Worm (Caenorhabditis elegans) whole organism, midembryonic: ENCODE measurements around the gene C08E3.15.
"Not testable (repeated sequence)": the region's sequence is repeated elsewhere in the genome, so short reads cannot be mapped to it uniquely, and the experiment has no call there.

Experiments
- T22C8.4 ChIP-seq: fragments of 200-800 bp; sonication (Bioruptor generic); IDR thresholded peaks from 2 replicates; pipeline ENCODE4 v1.3.6; 2022; ENCODE audit warnings: missing genetic modification characterization, missing compliant biosample characterization
- cog-1 ChIP-seq: sonication (generic microtip); optimal IDR thresholded peaks from 2 replicates; lab custom pipeline; 2016; ENCODE audit warnings: missing genetic modification characterization, missing compliant biosample characterization
- flt-1 ChIP-seq: fragments of 200-800 bp; sonication (Bioruptor generic); IDR thresholded peaks from 2 replicates; pipeline ENCODE4 v1.3.6; 2022; ENCODE audit warnings: missing genetic modification characterization, missing compliant biosample characterization
- klf-2 ChIP-seq: fragments of 200-800 bp; sonication (Bioruptor generic); conservative IDR thresholded peaks from 2 replicates; pipeline ENCODE4 v1.3.6; 2022; ENCODE audit warnings: missing genetic modification reagents, missing genetic modification characterization, missing compliant biosample characterization
- med-1 ChIP-seq: sonication (generic microtip); optimal IDR thresholded peaks from 2 replicates; lab custom pipeline; 2017; ENCODE audit warnings: missing genetic modification characterization, mild to moderate bottlenecking, missing compliant biosample characterization, antibody characterized with exemption, missing genetic modification reagents; ENCODE audit not compliant: insufficient read depth
- ref-1 ChIP-seq: fragments of 200-800 bp; sonication (Bioruptor generic); conservative IDR thresholded peaks from 2 replicates; pipeline ENCODE4 v1.3.6; 2022; ENCODE audit warnings: missing genetic modification reagents, missing genetic modification characterization, missing compliant biosample characterization
- tab-1 ChIP-seq: fragments of 200-800 bp; sonication (Bioruptor generic); IDR thresholded peaks from 2 replicates; pipeline ENCODE4 v1.3.6; 2022; ENCODE audit warnings: missing genetic modification characterization, missing compliant biosample characterization
- ztf-23 ChIP-seq: fragments of 200-800 bp; sonication (Bioruptor generic); IDR thresholded peaks from 2 replicates; pipeline ENCODE4 v1.3.6; 2022; ENCODE audit warnings: missing genetic modification reagents, missing genetic modification characterization, missing compliant biosample characterization
- ztf-29 ChIP-seq: fragments of 200-800 bp; sonication (Bioruptor generic); IDR thresholded peaks from 2 replicates; pipeline ENCODE4 v1.3.6; 2022; ENCODE audit warnings: missing genetic modification reagents, missing genetic modification characterization, missing compliant biosample characterization

The C08E3.15 gene

DNA sequence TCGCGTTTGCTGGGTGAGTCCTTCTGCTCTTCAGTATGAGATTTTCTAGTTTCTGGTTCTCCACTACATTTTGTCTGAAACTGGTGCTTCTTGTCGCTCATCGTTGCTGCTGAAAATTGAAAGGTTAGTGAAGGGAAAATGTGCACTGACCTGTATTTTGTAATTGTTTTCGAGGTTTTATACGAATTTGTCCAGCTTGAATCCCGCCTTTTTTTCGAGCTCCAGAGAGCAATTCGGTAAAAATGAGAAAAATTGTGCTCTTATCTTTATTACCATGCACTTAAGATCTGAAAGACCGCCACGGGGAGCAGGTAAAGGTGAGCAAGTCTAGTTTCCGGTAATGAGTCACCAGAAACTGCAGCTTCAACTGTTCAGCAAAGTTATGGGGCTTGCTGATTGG lies at the start of gene C08E3.15:
Gene C08E3.15, minus strand, starts transcription at position 101 of the 400 bp plus-strand sequence.
- TF ChIP-seq ztf-23 (GFP tag; lab: Robert Waterston, UW); med-1; T22C8.4 (GFP tag; lab: Robert Waterston, UW): not testable (repeated sequence)

DNA sequence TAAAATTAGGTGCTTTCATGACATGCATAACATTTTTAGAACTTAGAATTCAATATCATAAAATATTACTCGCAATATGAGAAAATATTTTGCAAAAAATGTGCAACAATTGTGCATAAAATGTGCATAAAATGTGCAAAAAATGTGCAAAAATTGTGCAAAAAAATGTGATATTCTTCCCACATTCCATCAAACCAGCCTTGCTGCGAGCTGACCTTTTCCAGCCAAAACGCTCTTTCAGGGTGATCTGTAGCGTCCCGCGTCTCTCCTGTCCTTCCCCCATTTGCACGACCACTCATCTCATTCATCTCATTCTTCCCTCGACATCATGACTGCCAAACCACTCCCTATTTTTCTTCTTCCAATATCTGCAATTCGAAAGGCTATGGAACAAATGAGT lies 48.4 kb upstream of the C08E3.15 start, which contains the start of gene fbxb-17:
Gene fbxb-17, plus strand, starts transcription at position 301 of the 400 bp plus-strand sequence.
- TF ChIP-seq klf-2 (GFP tag; lab: Robert Waterston, UW): no peak
- TF ChIP-seq ztf-23 (GFP tag; lab: Robert Waterston, UW): no peak
- no peak for TF ChIP-seq ztf-29
- no peak for TF ChIP-seq ref-1
- TF ChIP-seq tab-1 (GFP tag; lab: Robert Waterston, UW): no peak
- TF ChIP-seq cog-1: no peak
- no peak for TF ChIP-seq med-1
- no peak for TF ChIP-seq T22C8.4 (GFP tag; lab: Robert Waterston, UW)
- TF ChIP-seq flt-1 (GFP tag; lab: Robert Waterston, UW): no peak

DNA sequence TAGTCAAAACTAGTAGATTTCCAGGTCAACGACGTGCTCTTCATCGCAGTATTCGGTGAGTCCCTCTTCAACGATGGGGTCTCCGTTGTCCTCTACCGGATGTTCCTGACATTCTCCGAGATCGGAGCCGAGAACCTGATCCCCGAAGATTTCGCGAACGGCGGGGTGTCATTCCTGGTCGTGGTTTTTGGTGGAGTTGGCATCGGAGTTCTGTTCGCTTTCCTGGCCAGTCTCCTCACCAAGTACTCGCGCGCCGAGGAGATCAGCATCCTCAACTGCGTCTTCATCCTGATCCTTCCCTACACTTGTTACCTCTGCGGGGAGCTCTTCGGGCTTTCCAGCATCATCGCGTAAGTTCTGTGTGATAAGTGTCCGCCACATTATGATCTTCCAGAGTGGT lies 45.0 kb upstream of the C08E3.15 start:
- no peak for TF ChIP-seq ref-1
- no peak for TF ChIP-seq ztf-23 (GFP tag; lab: Robert Waterston, UW)
- no peak for TF ChIP-seq T22C8.4 (GFP tag; lab: Robert Waterston, UW)

DNA sequence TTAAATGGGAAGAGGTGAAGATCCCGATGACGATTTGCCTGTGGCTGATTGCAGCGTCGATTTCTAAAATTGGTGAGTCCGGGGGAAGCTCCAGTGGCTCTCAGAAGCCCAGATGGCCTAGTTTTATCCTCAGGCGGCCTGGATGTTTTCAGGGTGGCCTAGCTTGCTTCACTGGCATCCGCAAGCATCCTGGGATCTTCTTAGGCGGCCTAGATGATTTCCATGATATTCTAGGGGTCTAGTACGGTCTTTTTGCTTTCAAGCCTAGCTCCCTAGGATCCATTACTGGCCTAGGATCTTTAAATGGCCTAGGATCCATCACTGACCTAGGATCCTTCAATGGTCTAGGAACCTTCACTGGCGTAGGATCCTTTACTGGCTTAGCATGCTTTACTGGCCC lies 43.3 kb upstream of the C08E3.15 start:
- TF ChIP-seq ztf-23 (GFP tag; lab: Robert Waterston, UW) (no peak), ztf-29 (no peak), med-1 (no peak), T22C8.4 (GFP tag; lab: Robert Waterston, UW) (no peak), klf-2 (GFP tag; lab: Robert Waterston, UW) (no peak), tab-1 (GFP tag; lab: Robert Waterston, UW) (no peak), cog-1 (no peak), flt-1 (GFP tag; lab: Robert Waterston, UW) (no peak), ref-1 (no peak)

DNA sequence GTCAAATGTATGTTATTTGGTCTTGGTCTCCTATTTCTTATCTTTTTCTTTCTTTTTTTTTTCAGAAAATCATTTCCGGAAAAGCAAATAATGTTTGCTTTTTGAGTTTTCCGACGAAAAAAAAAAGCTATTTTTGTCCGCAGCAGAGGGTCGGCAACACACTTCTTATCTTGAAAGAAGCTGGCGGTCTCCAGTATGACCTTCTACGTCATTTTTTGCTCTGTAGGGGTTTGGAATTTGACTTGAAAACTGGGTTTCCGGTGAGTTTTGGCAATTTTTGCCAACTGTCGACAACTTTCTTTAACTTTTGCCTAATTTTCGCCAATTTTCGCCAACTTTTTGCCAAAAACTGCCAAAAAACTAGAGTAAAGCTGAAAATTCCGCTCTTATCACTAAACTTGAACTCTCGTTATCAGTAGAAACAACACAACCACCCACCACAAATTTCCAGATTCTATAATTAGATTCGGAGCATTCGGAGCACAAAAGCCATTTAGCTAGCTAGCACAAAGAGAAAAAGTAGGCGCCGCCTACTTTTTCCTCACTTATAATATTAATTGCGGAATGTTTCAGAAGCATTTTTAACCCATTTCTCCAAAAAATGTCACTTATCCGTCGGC lies 42.7 kb upstream of the C08E3.15 start, which contains the start of gene nhx-6:
Gene nhx-6, plus strand, starts transcription at position 570 of the 620 bp plus-strand sequence.
- TF ChIP-seq flt-1 (GFP tag; lab: Robert Waterston, UW) (no peak), klf-2 (GFP tag; lab: Robert Waterston, UW) (no peak)

DNA sequence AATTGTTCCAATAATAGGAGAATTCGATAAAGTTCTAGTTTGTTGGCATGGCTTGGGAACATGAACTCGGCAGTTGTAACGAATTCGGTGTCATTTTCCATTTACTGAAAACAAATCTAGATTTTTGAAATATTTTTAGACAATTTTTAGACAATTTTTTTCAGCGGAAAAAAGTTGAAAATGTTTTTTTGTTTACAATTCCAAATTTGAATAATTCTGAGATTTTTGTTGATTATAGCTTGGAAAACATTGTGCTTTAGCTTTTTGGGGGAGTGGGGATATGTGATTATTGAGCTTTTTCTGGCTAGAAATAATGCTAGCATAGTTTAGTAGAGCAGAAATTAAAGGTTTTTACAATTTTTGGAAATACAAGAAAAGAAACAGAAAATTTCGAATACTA lies 41.2 kb upstream of the C08E3.15 start, which contains the start of gene srw-97:
Gene srw-97, minus strand, starts transcription at position 101 of the 400 bp plus-strand sequence.
- no peak for TF ChIP-seq klf-2 (GFP tag; lab: Robert Waterston, UW)
- no peak for TF ChIP-seq T22C8.4 (GFP tag; lab: Robert Waterston, UW)
- no peak for TF ChIP-seq flt-1 (GFP tag; lab: Robert Waterston, UW)
- no peak for TF ChIP-seq ztf-23 (GFP tag; lab: Robert Waterston, UW)
- TF ChIP-seq ref-1: no peak
- no peak for TF ChIP-seq tab-1 (GFP tag; lab: Robert Waterston, UW)
- TF ChIP-seq cog-1: no peak
- TF ChIP-seq ztf-29: no peak
- TF ChIP-seq med-1: no peak

DNA sequence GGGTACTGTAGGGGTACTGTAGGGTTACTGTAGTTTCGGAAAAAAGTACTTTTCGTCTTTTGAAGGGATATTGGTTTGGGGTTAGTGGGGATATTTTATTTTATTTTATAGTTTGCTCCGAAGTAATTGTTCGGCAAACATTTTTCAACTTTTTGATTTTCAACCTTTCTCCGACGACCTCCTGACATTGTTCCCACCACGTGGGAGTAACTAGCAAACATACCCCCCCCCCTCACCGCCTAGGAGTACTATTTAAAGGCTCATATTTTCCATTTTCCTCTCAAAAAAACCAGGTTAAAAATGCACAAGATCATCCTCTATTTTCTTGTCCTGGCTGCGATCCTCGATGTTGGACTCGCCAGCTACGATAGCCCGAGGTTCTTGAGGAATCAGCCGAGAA lies 38.3 kb upstream of the C08E3.15 start, which contains the start of gene srlf-29:
Gene srlf-29, plus strand, starts transcription at position 301 of the 400 bp plus-strand sequence.
- TF ChIP-seq med-1 (no peak), klf-2 (GFP tag; lab: Robert Waterston, UW) (no peak), cog-1 (no peak), T22C8.4 (GFP tag; lab: Robert Waterston, UW) (no peak), tab-1 (GFP tag; lab: Robert Waterston, UW) (no peak), flt-1 (GFP tag; lab: Robert Waterston, UW) (no peak), ref-1 (no peak), ztf-23 (GFP tag; lab: Robert Waterston, UW) (no peak), ztf-29 (no peak)

DNA sequence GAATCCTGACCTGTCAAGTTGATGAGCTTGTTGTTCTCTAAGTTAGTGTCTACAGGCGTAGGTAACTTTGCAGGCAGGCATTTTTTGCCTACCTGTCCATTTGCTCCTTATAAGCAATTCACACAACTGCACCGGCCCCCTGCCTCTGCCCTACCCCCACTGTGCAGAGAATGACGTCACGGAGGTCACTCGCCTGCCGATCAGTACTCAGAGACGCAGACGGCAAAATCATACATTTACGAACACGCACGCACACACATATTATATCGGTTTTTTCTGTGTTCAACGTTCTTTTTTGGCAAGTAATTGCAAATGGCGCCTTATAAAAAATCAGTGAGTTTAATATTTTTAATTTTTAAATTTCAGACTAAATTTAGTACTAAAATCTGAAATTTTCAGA lies 35.8 kb upstream of the C08E3.15 start, which contains the start of gene duxl-1:
Gene duxl-1, plus strand, starts transcription at position 184 of the 400 bp plus-strand sequence.
- TF ChIP-seq cog-1: no peak
- 0 out of 2 replicates have a peak, but pooled peaks have one; percentile 17 for TF ChIP-seq ref-1

DNA sequence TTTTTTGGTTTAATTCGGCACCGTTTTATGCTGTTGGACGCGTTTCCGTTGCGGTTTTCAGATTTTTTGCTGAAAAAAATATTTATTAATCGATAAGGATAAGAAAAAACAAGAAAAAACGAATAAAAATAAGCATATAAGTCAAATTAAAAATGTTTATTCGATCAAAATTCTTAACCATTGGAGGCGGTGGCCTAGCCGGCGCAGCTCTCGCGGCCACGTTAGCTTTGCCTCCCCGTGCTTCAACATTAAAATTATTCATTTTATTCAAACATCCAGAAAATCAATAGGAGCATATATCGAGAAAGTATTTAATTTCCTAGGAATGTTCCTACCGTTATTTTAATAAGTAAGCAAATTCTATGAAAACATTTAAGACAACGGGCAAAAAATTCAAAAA lies 35.2 kb upstream of the C08E3.15 start, which contains the start of gene ZC204.14:
Gene ZC204.14, minus strand, starts transcription at position 69 of the 400 bp plus-strand sequence.
- TF ChIP-seq klf-2 (GFP tag; lab: Robert Waterston, UW) (no peak), T22C8.4 (GFP tag; lab: Robert Waterston, UW) (no peak), med-1 (no peak), ztf-23 (GFP tag; lab: Robert Waterston, UW) (no peak), ref-1 (no peak), tab-1 (GFP tag; lab: Robert Waterston, UW) (no peak), flt-1 (GFP tag; lab: Robert Waterston, UW) (no peak), cog-1 (no peak), ztf-29 (no peak)

DNA sequence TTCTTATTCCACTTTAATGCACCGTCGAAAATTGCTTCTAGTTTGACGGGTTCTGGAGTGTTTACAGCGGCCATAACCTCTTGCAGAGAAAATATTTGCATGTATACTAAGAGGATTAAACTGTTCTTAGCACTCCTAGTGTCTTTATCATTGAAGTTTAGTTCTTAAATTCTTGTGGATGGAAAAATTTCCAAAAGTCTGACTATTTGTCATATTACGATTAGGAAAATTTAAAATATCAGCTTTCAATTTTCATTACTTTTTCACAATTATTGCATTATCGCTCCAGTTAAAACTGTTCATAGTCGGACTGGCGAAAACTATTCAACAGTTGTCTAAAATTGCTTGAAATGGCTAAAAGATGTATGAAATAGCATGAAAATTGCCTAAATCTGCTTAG lies 33.2 kb upstream of the C08E3.15 start, which contains the start of gene ZC204.13:
Gene ZC204.13, minus strand, starts transcription at position 101 of the 400 bp plus-strand sequence.
- not testable (repeated sequence) for TF ChIP-seq klf-2 (GFP tag; lab: Robert Waterston, UW); ztf-29; T22C8.4 (GFP tag; lab: Robert Waterston, UW)

DNA sequence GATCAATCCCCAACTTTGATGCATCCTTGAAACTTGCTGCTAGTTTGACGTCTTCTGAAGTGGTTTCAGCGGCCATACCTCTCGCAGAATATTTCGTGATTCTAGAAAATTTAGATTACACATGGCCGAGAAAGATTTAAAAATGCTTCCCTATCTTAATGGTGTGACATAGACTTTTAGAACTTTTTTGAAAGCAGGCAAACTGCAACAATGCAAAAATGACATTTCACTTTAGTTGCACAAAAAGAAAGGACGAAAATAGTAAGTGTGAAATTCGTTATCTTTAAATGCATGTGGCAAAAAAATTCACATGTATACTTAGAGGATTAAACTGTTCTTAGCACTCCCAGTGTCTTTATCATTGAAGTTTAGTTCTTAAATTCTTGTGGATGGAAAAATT lies 29.5 kb upstream of the C08E3.15 start, which contains the start of gene ZC204.12:
Gene ZC204.12, minus strand, starts transcription at position 101 of the 400 bp plus-strand sequence.
- TF ChIP-seq ref-1: no peak
- TF ChIP-seq ztf-29: no peak
- TF ChIP-seq cog-1: no peak
- no peak for TF ChIP-seq T22C8.4 (GFP tag; lab: Robert Waterston, UW)
- TF ChIP-seq ztf-23 (GFP tag; lab: Robert Waterston, UW): no peak
- TF ChIP-seq klf-2 (GFP tag; lab: Robert Waterston, UW): no peak
- no peak for TF ChIP-seq med-1
- no peak for TF ChIP-seq flt-1 (GFP tag; lab: Robert Waterston, UW)
- TF ChIP-seq tab-1 (GFP tag; lab: Robert Waterston, UW): no peak
